Fruit fly (Drosophila melanogaster): Measurements from ENCODE around the gene Mettl14.

Mettl14 gene

dm6 chr2L:8277561-8278201, 30.5 kb upstream of the Mettl14 start (continued):
- TF ChIP-seq jumu (GFP tag; optimal IDR thresholded peaks at IDR 0.05) (peak; percentile 73), CG4328 (GFP tag; optimal IDR thresholded peaks at IDR 0.05) (peak; percentile 91), TFAM (GFP tag; optimal IDR thresholded peaks at IDR 0.05) (peak; percentile 53), Sry-δ (GFP tag; optimal IDR thresholded peaks at IDR 0.05) (peak; percentile 46), sr (GFP tag; IDR thresholded peaks at IDR 0.05) (peak; percentile 95), luna (GFP tag; optimal IDR thresholded peaks at IDR 0.05) (no peak), CG10959 (GFP tag; IDR thresholded peaks at IDR 0.05) (peak; percentile 99), dm (GFP tag; optimal IDR thresholded peaks at IDR 0.05) (peak; percentile 83), Dad (GFP tag; optimal IDR thresholded peaks at IDR 0.05) (peak; percentile 89), h (optimal IDR thresholded peaks at IDR 0.05) (no peak), lilli (GFP tag; optimal IDR thresholded peaks at IDR 0.05) (peak; percentile 97), Doc2 (GFP tag; IDR thresholded peaks at IDR 0.05) (peak; percentile 83), Lhr (GFP tag; optimal IDR thresholded peaks at IDR 0.05) (peak; percentile 94), emc (GFP tag; optimal IDR thresholded peaks at IDR 0.05) (peak; percentile 63), Dref (GFP tag; IDR thresholded peaks at IDR 0.05) (no peak), bsh (GFP tag; optimal IDR thresholded peaks at IDR 0.05) (peak; percentile 97 to 99), dpn (GFP tag; optimal IDR thresholded peaks at IDR 0.05) (peak; percentile 93 to 97), CG4820 (GFP tag; optimal IDR thresholded peaks at IDR 0.05) (peak; percentile 98), Side (GFP tag; optimal IDR thresholded peaks at IDR 0.05) (peak; percentile 92), hbn (GFP tag; IDR thresholded peaks at IDR 0.05; ENCODE audit: partially characterized antibody) (no peak), br (optimal IDR thresholded peaks at IDR 0.05) (no peak), Drgx (GFP tag; IDR thresholded peaks at IDR 0.05) (peak; percentile 100), MTF-1 (GFP tag; optimal IDR thresholded peaks at IDR 0.05; ENCODE audit: borderline replicate concordance) (peak; percentile 95), Mad (GFP tag; optimal IDR thresholded peaks at IDR 0.05) (peak; percentile 96), Trl (optimal IDR thresholded peaks at IDR 0.05) (peak; percentile 88), Trl (GFP tag; optimal IDR thresholded peaks at IDR 0.05) (peak; percentile 58), fd96Cb (tag; optimal IDR thresholded peaks at IDR 0.05) (peak; percentile 98), gfzf (GFP tag; optimal IDR thresholded peaks at IDR 0.05) (no peak), dmrt11E (tag; optimal IDR thresholded peaks at IDR 0.05) (peak; percentile 99), gsb-n (tag; optimal IDR thresholded peaks at IDR 0.05) (peak; percentile 99), HmgZ (tag; optimal IDR thresholded peaks at IDR 0.05) (peak; percentile 95), jing (GFP tag; optimal IDR thresholded peaks at IDR 0.05) (peak; percentile 77), ken (GFP tag; IDR thresholded peaks at IDR 0.05) (peak; percentile 98), z (GFP tag; IDR thresholded peaks at IDR 0.05) (peak; percentile 97), CG1792 (GFP tag; optimal IDR thresholded peaks at IDR 0.05) (peak; percentile 81), kni (GFP tag; optimal IDR thresholded peaks at IDR 0.05) (peak; percentile 93), CG14860 (GFP tag; IDR thresholded peaks at IDR 0.05; ENCODE audit: partially characterized antibody) (no peak), CG6272 (GFP tag; IDR thresholded peaks at IDR 0.05) (peak; percentile 95), Hey (tag; optimal IDR thresholded peaks at IDR 0.05) (peak; percentile 69), seq (GFP tag; IDR thresholded peaks at IDR 0.05) (peak; percentile 98), NfI (GFP tag; optimal IDR thresholded peaks at IDR 0.05) (peak; percentile 94), CG10147 (GFP tag; optimal IDR thresholded peaks at IDR 0.05) (peak; percentile 96), CG6654 (GFP tag; optimal IDR thresholded peaks at IDR 0.05) (peak; percentile 84), CG10565 (GFP tag; optimal IDR thresholded peaks at IDR 0.05) (peak; percentile 91), Jarid2 (GFP tag; optimal IDR thresholded peaks at IDR 0.05) (peak; percentile 88), CG2116 (GFP tag; optimal IDR thresholded peaks at IDR 0.05) (peak; percentile 89), Mrtf (GFP tag; IDR thresholded peaks at IDR 0.05) (peak; percentile 96), pnt (GFP tag; optimal IDR thresholded peaks at IDR 0.05) (peak; percentile 85), CG12104 (GFP tag; optimal IDR thresholded peaks at IDR 0.05) (peak; percentile 98), CG1832 (GFP tag; optimal IDR thresholded peaks at IDR 0.05) (no peak), nerfin-1 (tag; optimal IDR thresholded peaks at IDR 0.05) (peak; percentile 97)
